Fruit fly (Drosophila melanogaster) whole organism, embryonic: ENCODE measurements around the gene Polr2M.

Experiments used
- B-H1 ChIP-seq: fragments of 200-800 bp; sonication (Bioruptor generic); IDR thresholded peaks from 3 replicates; pipeline ENCODE4 v1.3.6; 2022; ENCODE audit warnings: missing biosample characterization, missing genetic modification characterization
- CG10267 ChIP-seq: fragments of 200-800 bp; sonication (Bioruptor generic); optimal IDR thresholded peaks from 2 replicates; lab custom pipeline; 2018; ENCODE audit warnings: missing biosample characterization, mild to moderate bottlenecking, missing genetic modification characterization, moderate library complexity
- CG18619 ChIP-seq: fragments of 200-800 bp; sonication (Bioruptor generic); optimal IDR thresholded peaks from 3 replicates; lab custom pipeline; 2017; ENCODE audit warnings: missing biosample characterization, mild to moderate bottlenecking, missing genetic modification characterization
- CG33213 ChIP-seq: fragments of 200-800 bp; sonication (Bioruptor generic); optimal IDR thresholded peaks from 3 replicates; lab custom pipeline; 2016; ENCODE audit warnings: missing biosample characterization, missing genetic modification characterization
- E2f1 ChIP-seq: fragments of 200-800 bp; sonication (Bioruptor generic); IDR thresholded peaks from 2 replicates; pipeline ENCODE4 v1.3.6; 2022; ENCODE audit warnings: missing biosample characterization, missing genetic modification characterization
- E2f2 ChIP-seq: fragments of 200-800 bp; sonication (Bioruptor generic); IDR thresholded peaks from 2 replicates; pipeline ENCODE4 v1.3.6; 2022; ENCODE audit warnings: missing biosample characterization, missing genetic modification characterization
- cg ChIP-seq: fragments of 200-800 bp; sonication (Bioruptor generic); optimal IDR thresholded peaks from 3 replicates; lab custom pipeline; 2019; ENCODE audit warnings: missing biosample characterization, mild to moderate bottlenecking, missing genetic modification characterization, moderate library complexity
- fu2 ChIP-seq: fragments of 200-800 bp; sonication (Bioruptor generic); optimal IDR thresholded peaks from 2 replicates; lab custom pipeline; 2016; ENCODE audit warnings: missing biosample characterization, missing genetic modification characterization
- hkb ChIP-seq, 2 experiments: fragments of 200-800 bp in 1 of 2; fragments of >200 bp in 1 of 2; sonication (Bioruptor generic) in 1 of 2; IDR thresholded peaks in 1 of 2; optimal IDR thresholded peaks in 1 of 2; 2 replicates each; pipeline versions ENCODE4 v1.3.6 to Lab custom; 2017 to 2022; ENCODE audit warnings: missing biosample characterization in 1 of 2, missing genetic modification characterization in 1 of 2
- sens-2 ChIP-seq: fragments of 200-800 bp; sonication (Bioruptor generic); IDR thresholded peaks from 2 replicates; pipeline ENCODE4 v1.3.6; 2022; ENCODE audit warnings: missing biosample characterization, missing genetic modification characterization
- slou ChIP-seq: fragments of 200-800 bp; sonication (Bioruptor generic); optimal IDR thresholded peaks from 3 replicates; lab custom pipeline; 2016; ENCODE audit warnings: missing biosample characterization, missing genetic modification characterization
- stc ChIP-seq: fragments of 200-800 bp; sonication (Bioruptor generic); IDR thresholded peaks from 2 replicates; pipeline ENCODE4 v1.3.6; 2022; ENCODE audit warnings: missing biosample characterization, missing genetic modification characterization
- stwl ChIP-seq: fragments of 200-800 bp; sonication (Bioruptor generic); optimal IDR thresholded peaks from 3 replicates; lab custom pipeline; 2018; ENCODE audit warnings: missing biosample characterization, mild to moderate bottlenecking, missing genetic modification characterization, moderate library complexity

- TF ChIP-seq hkb (optimal IDR thresholded peaks at IDR 0.05; lab: Kevin White, UChicago) (no peak), hkb (GFP tag; IDR thresholded peaks at IDR 0.05; lab: Robert Waterston, UW) (no peak), E2f1 (no peak), slou (GFP tag; lab: Kevin White, UChicago) (no peak), sens-2 (GFP tag; lab: Robert Waterston, UW) (no peak), fu2 (no peak), CG10267 (tag; lab: Kevin White, UChicago) (no peak), cg (GFP tag; lab: Kevin White, UChicago) (no peak), B-H1 (GFP tag; lab: Robert Waterston, UW) (no peak), CG33213 (GFP tag; lab: Kevin White, UChicago) (no peak), stwl (no peak), E2f2 (no peak), stc (GFP tag; lab: Robert Waterston, UW) (no peak), CG18619 (no peak)
These were observed 41.9 kb downstream of the Polr2M start for dm6 chr3R:19271125-19271524.
